Worm (Caenorhabditis elegans) whole organism, early embryonic: Measurements from ENCODE around the gene C09G12.5.

ENCODE experiments used
- ama-1 ChIP-seq: fragments of 150-350 bp; optimal IDR thresholded peaks from 2 replicates; lab custom pipeline; 2014
- ceh-36 ChIP-seq: sonication (generic microtip); optimal IDR thresholded peaks from 2 replicates; lab custom pipeline; 2016; ENCODE audit warnings: missing genetic modification characterization, inconsistent platforms, missing compliant biosample characterization
- flt-1 ChIP-seq: fragments of 200-800 bp; sonication (Bioruptor generic); IDR thresholded peaks from 2 replicates; pipeline ENCODE4 v1.3.6; 2022; ENCODE audit warnings: missing genetic modification characterization, missing compliant biosample characterization
- hmbx-1 ChIP-seq: sonication (generic microtip); optimal IDR thresholded peaks from 2 replicates; lab custom pipeline; 2016; ENCODE audit warnings: mild to moderate bottlenecking, missing genetic modification characterization, missing compliant biosample characterization
- tra-4 ChIP-seq: sonication (generic microtip); optimal IDR thresholded peaks from 2 replicates; lab custom pipeline; 2017; ENCODE audit warnings: missing genetic modification characterization, missing compliant biosample characterization

- TF ChIP-seq tra-4 (tag; lab: Kevin White, UChicago) = no peak
- TF ChIP-seq ama-1 = no peak
- no peak for TF ChIP-seq flt-1 (GFP tag; lab: Robert Waterston, UW)
- no peak for TF ChIP-seq hmbx-1 (tag; lab: Kevin White, UChicago)
- no peak for TF ChIP-seq ceh-36 (tag; lab: Kevin White, UChicago)
These were observed 37.5 kb downstream of the C09G12.5 start, which contains the start of gene unc-33 for ce11 chrIV:3516586-3516985.
